Worm (Caenorhabditis elegans): ENCODE measurements around the gene C07A12.7.

The C07A12.7 gene

DNA sequence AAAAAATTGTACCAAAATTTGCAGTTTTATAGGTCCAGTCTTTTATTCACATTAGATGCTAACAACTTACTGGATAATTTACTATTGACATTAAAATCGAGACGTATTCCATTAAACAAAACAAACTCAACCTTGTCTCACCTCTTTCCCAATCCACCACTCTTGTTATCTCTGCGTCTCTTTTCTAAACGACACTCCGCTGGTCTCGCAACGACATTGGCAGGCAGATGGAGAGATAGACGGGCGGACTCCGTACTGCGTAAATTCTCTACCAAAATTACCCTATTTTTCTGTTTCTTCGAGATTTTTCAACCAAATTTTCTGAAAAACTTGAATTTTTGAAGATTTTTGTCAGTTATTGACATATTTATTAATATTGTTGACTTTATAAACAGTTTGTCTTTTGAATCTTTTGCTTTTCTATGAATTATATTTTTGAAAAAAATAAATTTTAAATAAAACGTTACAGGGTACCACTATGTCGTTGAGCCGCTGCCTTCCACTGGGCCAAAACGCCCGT lies 52.6 kb downstream of the C07A12.7 start, which contains the start of gene asb-2 (continued):
- TF ChIP-seq aly-2 (tag; optimal IDR thresholded peaks at IDR 0.05) = no peak
- no peak for TF ChIP-seq dmd-4 (tag; optimal IDR thresholded peaks at IDR 0.05)
- no peak for TF ChIP-seq ztf-1 (GFP tag; conservative IDR thresholded peaks at IDR 0.05)
- peak; percentile 77 for TF ChIP-seq sem-4 (tag; optimal IDR thresholded peaks at IDR 0.05)
- no peak for TF ChIP-seq ZK546.5 (tag; optimal IDR thresholded peaks at IDR 0.05)
- TF ChIP-seq alr-1 (tag; optimal IDR thresholded peaks at IDR 0.05) = no peak
- TF ChIP-seq nhr-129 (tag; optimal IDR thresholded peaks at IDR 0.05) = peak; percentile 94
- TF ChIP-seq nhr-10 (tag; optimal IDR thresholded peaks at IDR 0.05) = no peak
- no peak for TF ChIP-seq ceh-82 (tag; optimal IDR thresholded peaks at IDR 0.05)
- TF ChIP-seq nhr-237 (tag; optimal IDR thresholded peaks at IDR 0.05) = no peak
- peak; percentile 78 for TF ChIP-seq F13H6.1 (tag; optimal IDR thresholded peaks at IDR 0.05)
- peak; percentile 43 for TF ChIP-seq blmp-1 (tag; optimal IDR thresholded peaks at IDR 0.05; ENCODE audit: insufficient read depth)
- TF ChIP-seq elt-1 (tag; optimal IDR thresholded peaks at IDR 0.05) = no peak
- peak; percentile 42 for TF ChIP-seq ceh-16 (tag; optimal IDR thresholded peaks at IDR 0.05)
- no peak for TF ChIP-seq nhr-23 (tag; optimal IDR thresholded peaks at IDR 0.05)
- peak; percentile 78 for TF ChIP-seq gmeb-1 (tag; optimal IDR thresholded peaks at IDR 0.05)
- TF ChIP-seq Y55F3AM.14 (GFP tag; optimal IDR thresholded peaks at IDR 0.05) = no peak
- no peak for TF ChIP-seq unc-39 (tag; optimal IDR thresholded peaks at IDR 0.05)
- peak; percentile 88 for TF ChIP-seq sma-9 (GFP tag; optimal IDR thresholded peaks at IDR 0.05)
- TF ChIP-seq sma-9 (tag; optimal IDR thresholded peaks at IDR 0.05) = no peak
- TF ChIP-seq lin-11 (tag; optimal IDR thresholded peaks at IDR 0.05) = peak; percentile 78
- no peak for TF ChIP-seq mdl-1 (tag; optimal IDR thresholded peaks at IDR 0.05)
- peak; percentile 88 for TF ChIP-seq unc-55 (GFP tag; optimal IDR thresholded peaks at IDR 0.05)
- peak; percentile 57 for TF ChIP-seq nhr-6 (tag; optimal IDR thresholded peaks at IDR 0.05)
- TF ChIP-seq crh-2 (tag; optimal IDR thresholded peaks at IDR 0.05) = peak; percentile 89

Data from whole organism, L2 larva.